Worm (Caenorhabditis elegans): ENCODE results near the gene C25G4.8.

DNA sequence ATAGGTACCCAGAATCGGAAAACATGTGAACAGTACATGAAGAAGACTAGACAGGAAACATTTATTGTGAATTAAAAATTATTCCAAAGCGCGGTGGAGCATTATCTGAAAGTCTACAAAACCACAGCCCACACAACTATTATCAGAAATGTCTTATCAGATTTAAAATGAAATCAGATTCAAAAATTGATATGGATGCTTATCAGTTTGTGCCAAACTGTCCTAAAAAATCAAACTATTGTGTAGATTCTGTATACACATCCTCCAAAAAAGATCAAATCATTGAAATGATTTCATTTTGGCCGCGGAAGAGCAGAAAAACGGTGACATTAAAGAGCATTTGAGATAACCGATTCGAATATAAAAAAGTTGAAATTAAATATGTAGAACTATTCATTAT lies 27.8 kb downstream of the C25G4.8 start, which contains the start of gene irg-4:
- TF ChIP-seq pha-4 (tag; optimal IDR thresholded peaks at IDR 0.05) = no peak
- no peak for TF ChIP-seq ama-1 (optimal IDR thresholded peaks at IDR 0.05)
- no peak for TF ChIP-seq nhr-25 (tag; optimal IDR thresholded peaks at IDR 0.05)
- no peak for TF ChIP-seq mml-1 (tag; optimal IDR thresholded peaks at IDR 0.05)
- TF ChIP-seq ztf-11 (tag; optimal IDR thresholded peaks at IDR 0.05) = no peak
- no peak for TF ChIP-seq mdl-1 (tag; optimal IDR thresholded peaks at IDR 0.05)

Measured in whole organism, L3 larva.